Fruit fly (Drosophila melanogaster): Measurements from ENCODE around the gene pira.

Gene pira

DNA sequence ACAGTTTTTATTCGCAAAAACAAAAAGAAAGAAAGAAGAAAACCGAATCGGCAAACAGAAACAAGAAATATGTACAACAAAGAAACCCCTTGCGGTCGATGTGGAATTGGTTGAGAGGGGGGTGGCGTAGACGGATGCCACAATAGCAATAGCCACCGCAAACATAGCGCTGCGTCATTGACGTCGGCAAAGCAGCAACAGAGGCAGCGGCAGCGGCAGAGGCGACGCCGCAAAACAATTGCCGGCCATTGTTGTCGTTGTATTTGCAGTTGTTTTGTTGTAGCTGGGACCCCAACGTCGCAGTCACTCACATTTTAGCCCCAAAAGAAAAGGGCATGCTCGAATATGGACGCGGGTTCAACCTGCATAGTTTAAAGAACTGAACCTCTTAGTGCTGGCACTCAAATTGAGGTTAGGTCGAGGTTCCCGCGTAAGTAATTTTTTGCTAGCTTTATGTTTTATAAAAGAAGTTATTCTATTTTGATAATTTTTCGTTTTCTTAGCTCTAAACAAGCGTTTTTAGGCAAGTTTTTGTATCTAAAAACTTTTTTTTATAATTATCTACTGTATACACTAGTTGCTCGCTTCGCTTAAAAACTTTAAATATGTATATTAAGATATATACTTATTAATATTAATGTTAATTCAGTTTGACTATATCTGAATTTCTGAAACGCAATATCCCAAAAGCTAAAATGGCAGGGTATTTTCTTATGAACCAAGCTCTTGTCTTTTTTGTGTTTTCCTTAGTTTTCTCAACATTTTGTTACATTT lies 7.6 kb downstream of the pira start (continued):
- no peak for TF ChIP-seq CG12744 (GFP tag; optimal IDR thresholded peaks at IDR 0.05)
- no peak for TF ChIP-seq CG11398 (GFP tag; optimal IDR thresholded peaks at IDR 0.05)
- no peak for TF ChIP-seq da (GFP tag; optimal IDR thresholded peaks at IDR 0.05)
- peak; percentile 76 for TF ChIP-seq HLH54F (GFP tag; optimal IDR thresholded peaks at IDR 0.05)
- TF ChIP-seq CG11695 (GFP tag; IDR thresholded peaks at IDR 0.05) = peak; percentile 87
- TF ChIP-seq Oaz (GFP tag; IDR thresholded peaks at IDR 0.05) = peak; percentile 43; the same call in 1 of the 2 replicates
- peak; percentile 41 for TF ChIP-seq Myb (GFP tag; optimal IDR thresholded peaks at IDR 0.05)
- TF ChIP-seq Lim3 (GFP tag; IDR thresholded peaks at IDR 0.05) = no peak
- peak; percentile 55 for TF ChIP-seq CG10979 (tag; optimal IDR thresholded peaks at IDR 0.05)
- peak; percentile 49 for TF ChIP-seq Deaf1 (tag; optimal IDR thresholded peaks at IDR 0.05)
- no peak for TF ChIP-seq yki (optimal IDR thresholded peaks at IDR 0.05)
- peak; percentile 61 for TF ChIP-seq Sox102F (GFP tag; optimal IDR thresholded peaks at IDR 0.05)
- no peak for TF ChIP-seq CG5953 (GFP tag; IDR thresholded peaks at IDR 0.05)
- TF ChIP-seq Gug (GFP tag; IDR thresholded peaks at IDR 0.05) = peak; percentile 85; the same call in 3 of the 4 replicates
- TF ChIP-seq CG3065 (GFP tag; optimal IDR thresholded peaks at IDR 0.05) = peak; percentile 25
- peak; percentile 84 for TF ChIP-seq zfh2 (GFP tag; optimal IDR thresholded peaks at IDR 0.05)
- peak; percentile 71 for TF ChIP-seq CG9817 (tag; optimal IDR thresholded peaks at IDR 0.05)
- TF ChIP-seq unpg (GFP tag; optimal IDR thresholded peaks at IDR 0.05) = peak; percentile 59
- TF ChIP-seq twi (tag; optimal IDR thresholded peaks at IDR 0.05) = peak; percentile 26
- peak; percentile 47 for TF ChIP-seq phol (tag; optimal IDR thresholded peaks at IDR 0.05)
- TF ChIP-seq MESR4 (GFP tag; optimal IDR thresholded peaks at IDR 0.05) = no peak
- peak; percentile 23; the same call in 1 of the 2 replicates for TF ChIP-seq CG43689 (GFP tag; IDR thresholded peaks at IDR 0.05)
- TF ChIP-seq zf30C (GFP tag; optimal IDR thresholded peaks at IDR 0.05) = no peak
- TF ChIP-seq Bteb2 (GFP tag; optimal IDR thresholded peaks at IDR 0.05) = peak; percentile 56
- TF ChIP-seq CG11560 (tag; IDR thresholded peaks at IDR 0.05) = peak; percentile 70; the same call in 2 of the 3 replicates
- peak; percentile 62; the same call in 2 of the 3 replicates for TF ChIP-seq zfh1 (GFP tag; IDR thresholded peaks at IDR 0.05)
- TF ChIP-seq CG17568 (GFP tag; optimal IDR thresholded peaks at IDR 0.05) = peak; percentile 5
- TF ChIP-seq CG31365 (tag; optimal IDR thresholded peaks at IDR 0.05) = no peak
- peak; percentile 77 for TF ChIP-seq Dek (tag; optimal IDR thresholded peaks at IDR 0.05)
- peak; percentile 73 for TF ChIP-seq shn (GFP tag; optimal IDR thresholded peaks at IDR 0.05)
- TF ChIP-seq C15 (GFP tag; IDR thresholded peaks at IDR 0.05) = 0 out of 3 replicates have a peak, but pooled peaks have one; percentile 56
- TF ChIP-seq slp2 (GFP tag; optimal IDR thresholded peaks at IDR 0.05) = peak; percentile 41
- peak; percentile 63 for TF ChIP-seq HLH3B (GFP tag; IDR thresholded peaks at IDR 0.05)
- TF ChIP-seq ranshi (GFP tag; IDR thresholded peaks at IDR 0.05) = peak; percentile 57; the same call in 1 of the 2 replicates
- no peak for TF ChIP-seq Dfd (GFP tag; optimal IDR thresholded peaks at IDR 0.05)
- peak; percentile 91 for TF ChIP-seq CG10209 (GFP tag; optimal IDR thresholded peaks at IDR 0.05)
- peak; percentile 35; the same call in 1 of the 3 replicates for TF ChIP-seq Optix (GFP tag; IDR thresholded peaks at IDR 0.05)
- no peak for TF ChIP-seq Side (GFP tag; optimal IDR thresholded peaks at IDR 0.05)
- peak; percentile 21 for TF ChIP-seq jumu (GFP tag; optimal IDR thresholded peaks at IDR 0.05)
- peak; percentile 80 for TF ChIP-seq NfI (GFP tag; optimal IDR thresholded peaks at IDR 0.05)
- TF ChIP-seq CG16815 (GFP tag; optimal IDR thresholded peaks at IDR 0.05) = peak; percentile 73
- TF ChIP-seq HLH4C (GFP tag; IDR thresholded peaks at IDR 0.05; ENCODE audit: partially characterized antibody) = no peak
- TF ChIP-seq CG17361 (GFP tag; IDR thresholded peaks at IDR 0.05) = peak; percentile 88
- TF ChIP-seq ham (GFP tag; IDR thresholded peaks at IDR 0.05) = peak; percentile 70; the same call in 1 of the 2 replicates
- TF ChIP-seq CG16863 (GFP tag; optimal IDR thresholded peaks at IDR 0.05) = peak; percentile 18
- TF ChIP-seq h (optimal IDR thresholded peaks at IDR 0.05) = no peak
- peak; percentile 90 for TF ChIP-seq CG7556 (GFP tag; optimal IDR thresholded peaks at IDR 0.05)
- TF ChIP-seq CG3847 (GFP tag; IDR thresholded peaks at IDR 0.05) = peak; percentile 83
- TF ChIP-seq lmd (GFP tag; IDR thresholded peaks at IDR 0.05) = peak; percentile 88
- peak; percentile 93 for TF ChIP-seq slbo (GFP tag; IDR thresholded peaks at IDR 0.05)
- peak; percentile 31 for TF ChIP-seq CG12769 (tag; optimal IDR thresholded peaks at IDR 0.05)

Measured in whole organism, embryonic.